Fruit fly (Drosophila melanogaster) whole organism, wandering third instar larva: ENCODE measurements around the gene neb.

Experiments used
- Abd-B ChIP-seq: fragments of >200 bp; optimal IDR thresholded peaks from 2 replicates; lab custom pipeline; 2017; ENCODE audit warnings: missing biosample characterization, missing genetic modification characterization
- CG32264 ChIP-seq: fragments of 200-800 bp; sonication (Bioruptor generic); optimal IDR thresholded peaks from 2 replicates; lab custom pipeline; 2016; ENCODE audit warnings: missing biosample characterization, missing genetic modification characterization
- CG9705 ChIP-seq: fragments of 200-800 bp; sonication (Bioruptor generic); optimal IDR thresholded peaks from 2 replicates; lab custom pipeline; 2018; ENCODE audit warnings: missing biosample characterization, mild to moderate bottlenecking, missing genetic modification characterization
- CrebA ChIP-seq: fragments of 200-800 bp; sonication (Bioruptor generic); optimal IDR thresholded peaks from 2 replicates; lab custom pipeline; 2016; ENCODE audit warnings: missing biosample characterization, mild to moderate bottlenecking, missing genetic modification characterization, borderline replicate concordance
- Dfd ChIP-seq: fragments of >200 bp; optimal IDR thresholded peaks from 2 replicates; lab custom pipeline; 2017; ENCODE audit warnings: missing biosample characterization, missing genetic modification characterization
- Dif ChIP-seq: fragments of 200-275, 200-300 bp; sonication (Bioruptor generic); optimal IDR thresholded peaks from 2 replicates; lab custom pipeline; 2018; ENCODE audit warnings: missing biosample characterization, missing genetic modification characterization; ENCODE audit not compliant: partially characterized antibody
- GATAd ChIP-seq: sonication (Bioruptor generic); optimal IDR thresholded peaks from 2 replicates; lab custom pipeline; 2016; ENCODE audit warnings: missing biosample characterization, missing genetic modification characterization
- Hnf4 ChIP-seq: fragments of 200-800 bp; sonication (Bioruptor generic); optimal IDR thresholded peaks from 2 replicates; lab custom pipeline; 2016; ENCODE audit warnings: missing biosample characterization, mild to moderate bottlenecking, missing genetic modification characterization
- Hr78 ChIP-seq: fragments of >200 bp; optimal IDR thresholded peaks from 2 replicates; lab custom pipeline; 2017; ENCODE audit warnings: missing biosample characterization, missing genetic modification characterization
- Jra ChIP-seq: sonication (Bioruptor generic); optimal IDR thresholded peaks from 2 replicates; lab custom pipeline; 2016; ENCODE audit warnings: missing biosample characterization, missing genetic modification characterization
- Myc ChIP-seq: fragments of >200 bp; optimal IDR thresholded peaks from 2 replicates; lab custom pipeline; 2017
- N ChIP-seq: fragments of >200 bp; optimal IDR thresholded peaks from 2 replicates; lab custom pipeline; 2018; ENCODE audit warnings: missing biosample characterization, missing external identifiers, missing genetic modification characterization
- OdsH ChIP-seq: fragments of 200-800 bp; sonication (Bioruptor generic); optimal IDR thresholded peaks from 2 replicates; lab custom pipeline; 2016; ENCODE audit warnings: missing biosample characterization, mild to moderate bottlenecking, missing genetic modification characterization
- Rel ChIP-seq, 2 experiments: fragments of 200-800 bp; sonication (Bioruptor generic) in 1 of 2; optimal IDR thresholded peaks; 2 replicates in 1 of 2; 3 replicates in 1 of 2; lab custom pipeline; 2016 to 2019; ENCODE audit warnings: mild to moderate bottlenecking in 2 of 2, missing biosample characterization in 2 of 2, missing genetic modification characterization in 2 of 2, moderate library complexity in 1 of 2
- Vsx2 ChIP-seq: fragments of 200-300, 225-300 bp; sonication (Bioruptor generic); optimal IDR thresholded peaks from 2 replicates; lab custom pipeline; 2018; ENCODE audit warnings: missing biosample characterization, missing genetic modification characterization; ENCODE audit not compliant: partially characterized antibody
- br ChIP-seq: fragments of 200-800 bp; sonication (Bioruptor generic); optimal IDR thresholded peaks from 2 replicates; lab custom pipeline; 2016; ENCODE audit warnings: missing biosample characterization, missing genetic modification characterization
- dl ChIP-seq, 2 experiments: fragments of 175-275, 200-275 bp in 1 of 2; fragments of 200-275 bp in 1 of 2; sonication (Bioruptor generic); optimal IDR thresholded peaks; lab custom pipeline; 2018; ENCODE audit warnings: mild to moderate bottlenecking in 2 of 2, missing biosample characterization in 2 of 2, missing genetic modification characterization in 2 of 2, moderate library complexity in 2 of 2; ENCODE audit not compliant: partially characterized antibody in 2 of 2, insufficient read depth in 1 of 2
- ey ChIP-seq: fragments of 200-800 bp; sonication (Bioruptor generic); optimal IDR thresholded peaks from 2 replicates; lab custom pipeline; 2016; ENCODE audit warnings: missing biosample characterization, missing genetic modification characterization
- foxo ChIP-seq, 2 experiments: fragments of 200-800 bp; sonication (Bioruptor generic); optimal IDR thresholded peaks; 2 replicates in 1 of 2; 3 replicates in 1 of 2; lab custom pipeline; 2016 to 2017; ENCODE audit warnings: missing biosample characterization in 2 of 2, missing genetic modification characterization in 2 of 2
- h ChIP-seq: fragments of 200-800 bp; sonication (Bioruptor generic); optimal IDR thresholded peaks from 3 replicates; lab custom pipeline; 2016; ENCODE audit warnings: missing biosample characterization, mild to moderate bottlenecking, missing genetic modification characterization
- jim ChIP-seq: fragments of 175-275, 200-325 bp; sonication (Bioruptor generic); optimal IDR thresholded peaks from 2 replicates; lab custom pipeline; 2016; ENCODE audit warnings: missing biosample characterization, mild to moderate bottlenecking, missing genetic modification characterization
- lola ChIP-seq: fragments of >200 bp; optimal IDR thresholded peaks from 2 replicates; lab custom pipeline; 2017; ENCODE audit warnings: missing biosample characterization, missing genetic modification characterization
- pan ChIP-seq: fragments of >200 bp; optimal IDR thresholded peaks from 2 replicates; lab custom pipeline; 2017
- psq ChIP-seq: fragments of 200-800 bp; sonication (Bioruptor generic); optimal IDR thresholded peaks from 3 replicates; lab custom pipeline; 2017; ENCODE audit warnings: missing biosample characterization, mild to moderate bottlenecking, missing genetic modification characterization, moderate library complexity
- rgr ChIP-seq: fragments of 200-800 bp; sonication (Bioruptor generic); optimal IDR thresholded peaks from 3 replicates; lab custom pipeline; 2016; ENCODE audit warnings: missing biosample characterization, mild to moderate bottlenecking, missing genetic modification characterization
- sage ChIP-seq: fragments of 200-800 bp; sonication (Bioruptor generic); optimal IDR thresholded peaks from 2 replicates; lab custom pipeline; 2016; ENCODE audit warnings: missing biosample characterization, mild to moderate bottlenecking, missing genetic modification characterization
- sv ChIP-seq: fragments of 200-800 bp; sonication (Bioruptor generic); optimal IDR thresholded peaks from 3 replicates; lab custom pipeline; 2016; ENCODE audit warnings: missing biosample characterization, missing genetic modification characterization
- usp ChIP-seq: fragments of >200 bp; optimal IDR thresholded peaks from 2 replicates; lab custom pipeline; 2017; ENCODE audit warnings: missing biosample characterization, missing genetic modification characterization
- woc ChIP-seq: sonication (Bioruptor generic); optimal IDR thresholded peaks from 2 replicates; lab custom pipeline; 2016; ENCODE audit warnings: missing biosample characterization, mild to moderate bottlenecking, missing genetic modification characterization

neb gene

DNA sequence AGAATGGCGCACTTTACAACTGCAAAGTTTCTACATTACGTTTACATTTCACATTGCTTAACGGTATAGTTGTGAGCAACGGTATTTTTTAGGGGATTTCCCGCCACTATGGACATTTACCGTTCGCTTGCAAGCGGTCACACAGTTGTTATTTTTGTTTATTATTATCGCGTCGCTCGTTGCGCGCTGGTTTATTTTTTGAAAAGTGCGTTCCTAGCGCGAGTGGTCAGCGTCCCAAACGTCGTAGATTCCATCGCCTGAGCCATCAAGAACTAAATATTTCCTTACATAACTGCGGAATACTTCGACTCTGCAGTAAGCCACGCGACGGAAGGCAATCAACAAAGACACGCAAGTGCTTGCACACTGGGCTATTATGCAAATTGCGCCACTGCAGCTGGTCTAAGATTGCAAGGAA, 9.3 kb upstream of the neb start, which contains the start of gene bwa:
Gene bwa (plus strand): TSS at position 159 of the 418 bp plus-strand sequence.
- TF ChIP-seq rgr (GFP tag; lab: Kevin White, UChicago): peak; percentile 5
- no peak for TF ChIP-seq Rel (GFP tag; optimal IDR thresholded peaks at IDR 0.05; lab: Kevin White, UChicago)
- TF ChIP-seq Rel (tag; optimal IDR thresholded peaks at IDR 0.05; lab: Kevin White, UChicago): peak; percentile 98
- no peak for TF ChIP-seq sage
- TF ChIP-seq Vsx2 (GFP tag; lab: Kevin White, UChicago): no peak
- peak; percentile 5 for TF ChIP-seq h

DNA sequence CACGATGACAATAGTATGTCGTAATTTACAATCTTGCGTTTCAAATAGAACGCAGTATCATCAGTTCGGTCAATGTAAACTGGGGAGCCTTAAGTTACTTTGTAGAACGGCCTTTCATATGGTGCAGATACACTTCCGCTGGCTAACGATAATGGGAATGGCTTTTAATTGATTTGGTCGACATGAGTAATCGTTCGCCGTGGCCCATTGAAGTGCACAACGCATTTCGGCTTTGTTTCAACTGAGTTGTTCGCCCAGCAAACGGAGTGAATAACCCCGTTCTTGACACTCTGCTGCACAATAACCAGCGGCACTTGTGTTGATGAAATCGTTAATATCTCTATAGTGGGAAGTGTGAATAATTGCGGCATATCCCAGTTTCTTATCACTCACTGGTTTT, 7.6 kb upstream of the neb start:
- no peak for TF ChIP-seq N (GFP tag; lab: Kevin White, UChicago)
- no peak for TF ChIP-seq Rel (GFP tag; optimal IDR thresholded peaks at IDR 0.05; lab: Kevin White, UChicago)
- TF ChIP-seq Rel (tag; optimal IDR thresholded peaks at IDR 0.05; lab: Kevin White, UChicago): peak; percentile 63

DNA sequence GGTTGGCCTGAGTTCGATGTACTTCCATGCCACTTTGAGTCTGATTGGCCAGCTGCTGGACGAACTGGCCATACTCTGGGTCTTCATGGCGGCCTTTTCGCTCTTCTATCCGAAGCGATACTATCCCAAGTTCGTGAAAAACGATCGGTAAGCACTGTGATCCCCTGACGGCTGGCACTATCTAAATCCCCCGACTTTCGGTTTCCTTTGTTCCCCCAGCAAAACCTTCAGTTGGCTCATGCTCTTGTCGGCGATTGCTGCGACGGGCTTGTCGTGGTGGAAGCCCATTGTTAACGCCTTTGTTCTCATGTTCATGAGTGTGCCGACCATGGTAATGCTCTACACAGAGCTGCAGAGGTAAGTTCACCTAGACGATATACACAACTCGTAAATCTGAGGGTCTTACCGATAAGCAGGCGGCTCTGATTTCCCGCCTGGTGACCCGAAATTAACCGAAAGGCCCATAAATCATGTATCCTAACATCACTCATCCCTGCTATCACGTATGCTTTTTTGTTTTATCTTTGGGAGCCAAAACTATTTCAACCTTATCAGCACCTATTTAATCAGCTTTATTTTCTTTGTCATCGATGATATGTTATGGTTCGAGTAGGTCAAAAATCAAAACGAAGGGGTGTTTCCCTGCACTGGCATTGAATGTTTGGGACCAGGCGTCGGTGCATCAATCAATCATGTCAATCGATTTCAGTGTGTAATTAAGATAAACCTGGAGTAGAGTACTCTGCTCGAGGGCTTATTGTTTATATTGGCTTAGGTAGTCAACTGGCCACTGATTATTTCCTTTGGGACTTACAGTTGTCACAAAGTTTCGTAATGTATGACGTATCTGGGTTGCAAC, 6.2 kb upstream of the neb start:
- no peak for TF ChIP-seq Rel (GFP tag; optimal IDR thresholded peaks at IDR 0.05; lab: Kevin White, UChicago)
- peak; percentile 99 for TF ChIP-seq Rel (tag; optimal IDR thresholded peaks at IDR 0.05; lab: Kevin White, UChicago)
- no peak for TF ChIP-seq CG32264 (GFP tag; lab: Kevin White, UChicago)
- TF ChIP-seq ey (GFP tag; lab: Kevin White, UChicago): no peak
- no peak for TF ChIP-seq dl (GFP tag; optimal IDR thresholded peaks at IDR 0.05; lab: Kevin White, UChicago; ENCODE audit: insufficient read depth in 1 of 2, partially characterized antibody in 2 of 2)
- no peak for TF ChIP-seq Myc
- TF ChIP-seq br (GFP tag; lab: Kevin White, UChicago): peak; percentile 17
- TF ChIP-seq woc (GFP tag; lab: Kevin White, UChicago): no peak
- no peak for TF ChIP-seq sv
- TF ChIP-seq Hnf4 (GFP tag; lab: Kevin White, UChicago): no peak
- TF ChIP-seq OdsH (GFP tag; lab: Kevin White, UChicago): peak; percentile 1
- TF ChIP-seq h: peak; percentile 35

DNA sequence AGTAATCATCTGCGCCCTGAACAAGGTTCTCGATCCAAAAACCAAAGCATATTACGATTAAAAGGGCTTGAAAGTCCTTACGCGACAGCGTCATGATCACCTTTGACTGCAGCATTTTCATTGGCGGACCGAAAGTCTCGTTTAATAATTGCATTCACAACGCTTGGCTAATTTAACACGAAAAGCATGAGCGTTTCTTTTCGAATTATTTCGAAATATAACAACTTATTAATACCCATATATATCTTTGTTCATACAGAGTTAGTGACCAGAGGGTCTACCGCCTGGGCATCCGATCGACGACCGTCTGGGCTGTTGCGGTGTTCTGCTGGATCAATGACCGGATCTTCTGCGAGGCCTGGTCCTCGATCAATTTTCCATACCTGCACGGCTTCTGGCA, 3.5 kb upstream of the neb start, which contains the start of gene CG10730:
Gene CG10730 (minus strand): TSS at position 101 of the 400 bp plus-strand sequence.
- TF ChIP-seq Jra (GFP tag; lab: Kevin White, UChicago): no peak
- TF ChIP-seq psq: no peak
- no peak for TF ChIP-seq rgr (GFP tag; lab: Kevin White, UChicago)
- TF ChIP-seq CG9705: no peak
- no peak for TF ChIP-seq N (GFP tag; lab: Kevin White, UChicago)
- TF ChIP-seq Dfd (GFP tag; lab: Kevin White, UChicago): no peak
- TF ChIP-seq GATAd (GFP tag; lab: Kevin White, UChicago): no peak
- TF ChIP-seq jim: no peak
- no peak for TF ChIP-seq woc (GFP tag; lab: Kevin White, UChicago)
- TF ChIP-seq Abd-B: no peak
- TF ChIP-seq pan (lab: Kevin White, UChicago): no peak
- TF ChIP-seq Hr78 (GFP tag; lab: Kevin White, UChicago): no peak
- TF ChIP-seq Dif (GFP tag; lab: Kevin White, UChicago): no peak
- TF ChIP-seq lola (GFP tag; lab: Kevin White, UChicago): no peak
- no peak for TF ChIP-seq Myc
- no peak for TF ChIP-seq sage
- TF ChIP-seq usp: no peak
- no peak for TF ChIP-seq foxo (GFP tag; optimal IDR thresholded peaks at IDR 0.05; lab: Kevin White, UChicago)
- TF ChIP-seq CrebA (GFP tag; lab: Kevin White, UChicago): no peak

DNA sequence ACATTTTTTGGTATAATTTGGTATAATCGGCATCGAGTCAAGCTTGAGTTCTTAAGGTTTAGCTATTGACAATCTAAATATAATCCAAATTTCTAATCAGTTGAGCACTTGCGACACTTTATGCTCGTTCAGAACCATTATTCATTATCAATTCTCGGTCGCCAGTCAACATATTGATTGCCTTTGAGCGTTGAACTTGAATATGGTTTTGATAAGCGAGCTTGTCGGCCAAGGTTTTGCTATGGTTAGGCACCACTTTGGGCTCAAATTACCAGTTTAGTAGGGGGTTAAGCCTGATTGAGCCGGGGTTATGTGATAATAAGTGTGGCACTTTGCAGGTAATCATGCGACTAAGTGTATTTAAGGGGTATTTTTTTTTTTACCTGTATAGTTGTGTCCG, 1.2 kb upstream of the neb start:
- no peak for TF ChIP-seq Dif (GFP tag; lab: Kevin White, UChicago)
